Fruit fly (Drosophila melanogaster): ENCODE measurements around the gene CG5707.

Gene CG5707

dm6 chr3L:2228367-2229171, 36.5 kb upstream of the CG5707 start:
- no peak for TF ChIP-seq br (GFP tag; optimal IDR thresholded peaks at IDR 0.05)
- peak; percentile 46 for TF ChIP-seq Myc (optimal IDR thresholded peaks at IDR 0.05)

- TF ChIP-seq N (GFP tag; optimal IDR thresholded peaks at IDR 0.05) (no peak), OdsH (GFP tag; optimal IDR thresholded peaks at IDR 0.05) (no peak), fru (GFP tag; optimal IDR thresholded peaks at IDR 0.05) (no peak), dsf (GFP tag; optimal IDR thresholded peaks at IDR 0.05; ENCODE audit: borderline replicate concordance) (no peak), usp (GFP tag; optimal IDR thresholded peaks at IDR 0.05) (no peak), CG9705 (GFP tag; optimal IDR thresholded peaks at IDR 0.05) (no peak), Dif (GFP tag; optimal IDR thresholded peaks at IDR 0.05; ENCODE audit: partially characterized antibody) (no peak), lola (GFP tag; optimal IDR thresholded peaks at IDR 0.05) (no peak), HLH106 (tag; optimal IDR thresholded peaks at IDR 0.05) (no peak), Dfd (GFP tag; optimal IDR thresholded peaks at IDR 0.05) (no peak), sage (GFP tag; optimal IDR thresholded peaks at IDR 0.05) (no peak), ey (GFP tag; optimal IDR thresholded peaks at IDR 0.05) (no peak), sv (GFP tag; optimal IDR thresholded peaks at IDR 0.05) (no peak), h (GFP tag; optimal IDR thresholded peaks at IDR 0.05) (no peak)
Measured at dm6 chr3L:2212403-2212802, 20.4 kb upstream of the CG5707 start, which contains the start of gene CG15878. TSS of gene CG15878 (minus strand) at chr3L:2212503.

dm6 chr3L:2196713-2197112, 4.7 kb upstream of the CG5707 start, which contains the start of gene CG8960:
TSS of gene CG8960 (plus strand) at chr3L:2197013.
- no peak for TF ChIP-seq CG9705 (GFP tag; optimal IDR thresholded peaks at IDR 0.05)
- no peak for TF ChIP-seq Dif (GFP tag; optimal IDR thresholded peaks at IDR 0.05; ENCODE audit: partially characterized antibody)

DNA sequence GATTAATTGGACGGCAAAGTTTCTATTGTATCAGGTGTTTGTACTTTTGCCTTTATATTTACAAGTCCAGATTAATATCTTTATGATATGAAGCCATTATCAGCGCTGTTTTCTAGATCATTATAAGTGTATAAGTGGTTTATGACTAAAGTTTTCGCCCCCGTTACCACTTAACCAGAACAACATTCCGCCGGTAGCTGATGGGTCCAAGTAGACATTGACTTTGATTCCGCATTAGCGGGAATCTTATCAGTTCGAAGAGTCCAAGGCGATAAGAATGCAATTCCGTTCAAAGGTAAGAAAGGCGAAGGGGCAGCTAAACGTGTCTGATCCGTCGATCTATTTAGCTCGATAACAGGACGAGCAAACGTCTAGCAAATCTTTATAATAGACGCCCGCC, 509 bp downstream of the CG5707 start:
- TF ChIP-seq CG9705 (GFP tag; optimal IDR thresholded peaks at IDR 0.05) (no peak), Hr78 (GFP tag; optimal IDR thresholded peaks at IDR 0.05) (no peak), foxo (GFP tag; optimal IDR thresholded peaks at IDR 0.05) (no peak), N (GFP tag; optimal IDR thresholded peaks at IDR 0.05) (no peak), tai (GFP tag; optimal IDR thresholded peaks at IDR 0.05) (no peak), Myc (optimal IDR thresholded peaks at IDR 0.05) (no peak), Abd-B (GFP tag; optimal IDR thresholded peaks at IDR 0.05) (no peak), Jra (GFP tag; optimal IDR thresholded peaks at IDR 0.05) (no peak), GATAd (GFP tag; optimal IDR thresholded peaks at IDR 0.05) (no peak), br (GFP tag; optimal IDR thresholded peaks at IDR 0.05) (no peak), CG32264 (GFP tag; optimal IDR thresholded peaks at IDR 0.05) (no peak), woc (GFP tag; optimal IDR thresholded peaks at IDR 0.05) (no peak), lola (GFP tag; optimal IDR thresholded peaks at IDR 0.05) (no peak), psq (GFP tag; optimal IDR thresholded peaks at IDR 0.05) (no peak)

DNA sequence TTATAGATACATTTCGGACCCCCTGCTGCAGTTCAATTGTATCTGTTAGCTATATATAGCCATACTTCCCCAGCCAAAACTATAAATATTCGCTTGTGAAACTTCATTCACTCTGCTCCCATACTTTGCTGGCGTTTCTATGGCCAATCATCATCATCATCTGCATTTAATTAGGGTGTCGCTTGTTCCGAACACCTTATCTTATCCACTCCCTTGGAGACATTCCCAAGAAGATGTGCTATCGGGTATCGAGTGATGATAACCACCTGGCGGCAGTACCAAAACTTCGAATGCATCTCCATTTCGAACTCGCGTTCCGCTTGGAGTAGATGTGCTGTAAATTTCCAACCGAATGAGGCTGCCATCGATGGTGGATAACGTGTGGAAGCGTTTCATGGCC, 6.4 kb downstream of the CG5707 start, which contains the start of gene CG13810:
Gene CG13810 (plus strand): TSS at position 301 of the 400 bp plus-strand sequence.
- no peak for TF ChIP-seq Myc (optimal IDR thresholded peaks at IDR 0.05)
- no peak for TF ChIP-seq Dif (GFP tag; optimal IDR thresholded peaks at IDR 0.05; ENCODE audit: partially characterized antibody)
- no peak for TF ChIP-seq tai (GFP tag; optimal IDR thresholded peaks at IDR 0.05)
- no peak for TF ChIP-seq Sp1 (GFP tag; optimal IDR thresholded peaks at IDR 0.05)

dm6 chr3L:2174232-2174631, 17.8 kb downstream of the CG5707 start, which contains the start of gene CG15820:
TSS of gene CG15820 (minus strand) at chr3L:2174332.
- no peak for TF ChIP-seq sage (GFP tag; optimal IDR thresholded peaks at IDR 0.05)
- TF ChIP-seq sv (GFP tag; optimal IDR thresholded peaks at IDR 0.05) = no peak
- TF ChIP-seq HLH106 (tag; optimal IDR thresholded peaks at IDR 0.05) = peak; percentile 39
- TF ChIP-seq rgr (GFP tag; optimal IDR thresholded peaks at IDR 0.05) = peak; percentile 48
- no peak for TF ChIP-seq woc (GFP tag; optimal IDR thresholded peaks at IDR 0.05)
- no peak for TF ChIP-seq pan (optimal IDR thresholded peaks at IDR 0.05)
- TF ChIP-seq Rel (GFP tag; optimal IDR thresholded peaks at IDR 0.05) = no peak
- TF ChIP-seq Rel (tag; optimal IDR thresholded peaks at IDR 0.05) = peak; percentile 40
- TF ChIP-seq lola (GFP tag; optimal IDR thresholded peaks at IDR 0.05) = no peak
- no peak for TF ChIP-seq h (GFP tag; optimal IDR thresholded peaks at IDR 0.05)
- no peak for TF ChIP-seq CG32264 (GFP tag; optimal IDR thresholded peaks at IDR 0.05)
- TF ChIP-seq usp (GFP tag; optimal IDR thresholded peaks at IDR 0.05) = no peak
- no peak for TF ChIP-seq jim (GFP tag; optimal IDR thresholded peaks at IDR 0.05)
- TF ChIP-seq OdsH (GFP tag; optimal IDR thresholded peaks at IDR 0.05) = peak; percentile 32
- peak; percentile 29 for TF ChIP-seq brk (GFP tag; optimal IDR thresholded peaks at IDR 0.05)
- TF ChIP-seq Sp1 (GFP tag; optimal IDR thresholded peaks at IDR 0.05) = no peak
- TF ChIP-seq Myc (optimal IDR thresholded peaks at IDR 0.05) = no peak
- no peak for TF ChIP-seq foxo (GFP tag; optimal IDR thresholded peaks at IDR 0.05)
- no peak for TF ChIP-seq br (GFP tag; optimal IDR thresholded peaks at IDR 0.05)
- TF ChIP-seq fru (GFP tag; optimal IDR thresholded peaks at IDR 0.05) = no peak
- peak; percentile 12 for TF ChIP-seq psq (GFP tag; optimal IDR thresholded peaks at IDR 0.05)

Data from whole organism, wandering third instar larva.